Fruit fly (Drosophila melanogaster): ENCODE measurements around the gene CG34177.

Gene CG34177

DNA sequence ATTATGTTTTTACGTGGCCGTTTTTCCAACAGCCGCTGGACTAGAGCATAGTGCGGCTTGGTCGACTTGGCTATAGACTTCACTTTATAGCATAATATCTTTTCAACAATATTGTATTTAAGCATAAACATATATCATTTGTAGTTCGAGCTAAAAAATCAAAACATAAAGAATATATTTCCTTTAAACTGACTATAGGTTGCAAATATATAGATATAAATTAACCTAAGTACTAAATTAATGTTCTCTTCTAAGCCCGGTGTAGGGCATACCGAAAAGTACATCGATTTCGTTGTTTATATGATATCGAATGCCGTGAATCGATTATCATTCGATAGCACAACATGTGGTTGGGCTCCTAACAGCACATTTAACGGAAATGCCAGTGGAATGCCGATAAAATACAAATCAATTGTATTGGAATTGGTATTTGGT lies 14.9 kb downstream of the CG34177 start, which contains the start of gene MFS18 (continued):
- TF ChIP-seq CG3407 (GFP tag; optimal IDR thresholded peaks at IDR 0.05) (peak; percentile 90), Opbp (GFP tag; IDR thresholded peaks at IDR 0.05; ENCODE audit: partially characterized antibody) (peak; percentile 83; the same call in 2 of the 3 replicates), Aef1 (GFP tag; IDR thresholded peaks at IDR 0.05) (peak; percentile 98), trem (tag; optimal IDR thresholded peaks at IDR 0.05) (peak; percentile 97), Dbx (GFP tag; IDR thresholded peaks at IDR 0.05) (peak; percentile 98), HLH3B (GFP tag; IDR thresholded peaks at IDR 0.05) (peak; percentile 99), CkIIα-i1 (GFP tag; IDR thresholded peaks at IDR 0.05) (peak; percentile 91), cas (GFP tag; IDR thresholded peaks at IDR 0.05) (peak; percentile 98), CG7556 (GFP tag; optimal IDR thresholded peaks at IDR 0.05) (peak; percentile 97), CG15696 (tag; optimal IDR thresholded peaks at IDR 0.05) (peak; percentile 96), YL-1 (GFP tag; optimal IDR thresholded peaks at IDR 0.05) (peak; percentile 96), ara (GFP tag; IDR thresholded peaks at IDR 0.05) (peak; percentile 99), CG1832 (GFP tag; optimal IDR thresholded peaks at IDR 0.05) (no peak), CG1233 (GFP tag; optimal IDR thresholded peaks at IDR 0.05) (peak; percentile 99), Fer1 (GFP tag; optimal IDR thresholded peaks at IDR 0.05) (peak; percentile 98), Rx (GFP tag; IDR thresholded peaks at IDR 0.05) (peak; percentile 98), pita (GFP tag; optimal IDR thresholded peaks at IDR 0.05) (no peak), sd (tag; optimal IDR thresholded peaks at IDR 0.05) (peak; percentile 98), fd102C (GFP tag; optimal IDR thresholded peaks at IDR 0.05) (peak; percentile 87), MBD-R2 (GFP tag; IDR thresholded peaks at IDR 0.05) (peak; percentile 98), CG13424 (tag; optimal IDR thresholded peaks at IDR 0.05) (peak; percentile 92), usp (GFP tag; optimal IDR thresholded peaks at IDR 0.05) (no peak), vnd (GFP tag; IDR thresholded peaks at IDR 0.05; ENCODE audit: partially characterized antibody) (peak; percentile 47; the same call in 2 of the 3 replicates), Dref (GFP tag; IDR thresholded peaks at IDR 0.05) (peak; percentile 85), ewg (GFP tag; optimal IDR thresholded peaks at IDR 0.05) (peak; percentile 88), gro (GFP tag; optimal IDR thresholded peaks at IDR 0.05) (peak; percentile 87), ind (GFP tag; optimal IDR thresholded peaks at IDR 0.05) (peak; percentile 99), dmrt99B (tag; optimal IDR thresholded peaks at IDR 0.05) (peak; percentile 99), CG1602 (GFP tag; optimal IDR thresholded peaks at IDR 0.05) (peak; percentile 97), Abd-B (GFP tag; optimal IDR thresholded peaks at IDR 0.05) (peak; percentile 99), CG4854 (GFP tag; optimal IDR thresholded peaks at IDR 0.05) (peak; percentile 89), CG17829 (tag; optimal IDR thresholded peaks at IDR 0.05) (peak; percentile 99), Optix (GFP tag; IDR thresholded peaks at IDR 0.05) (peak; percentile 97), CG7271 (tag; optimal IDR thresholded peaks at IDR 0.05) (peak; percentile 99), Hr39 (optimal IDR thresholded peaks at IDR 0.05) (no peak), lola (GFP tag; optimal IDR thresholded peaks at IDR 0.05) (peak in 1 of 3 experiments; percentile 99), CG1603 (tag; optimal IDR thresholded peaks at IDR 0.05) (peak; percentile 91), CG14050 (GFP tag; IDR thresholded peaks at IDR 0.05) (peak; percentile 98), CG17802 (tag; optimal IDR thresholded peaks at IDR 0.05) (peak; percentile 92), Xbp1 (GFP tag; optimal IDR thresholded peaks at IDR 0.05) (peak; percentile 98), HLH54F (GFP tag; optimal IDR thresholded peaks at IDR 0.05) (peak; percentile 88), HmgD (GFP tag; optimal IDR thresholded peaks at IDR 0.05) (peak; percentile 6), al (GFP tag; IDR thresholded peaks at IDR 0.05) (peak; percentile 99), abd-A (tag; optimal IDR thresholded peaks at IDR 0.05) (no peak), H2.0 (GFP tag; IDR thresholded peaks at IDR 0.05) (peak; percentile 98), Bgb (GFP tag; IDR thresholded peaks at IDR 0.05; ENCODE audit: partially characterized antibody) (peak; percentile 86), CG1024 (GFP tag; IDR thresholded peaks at IDR 0.05) (peak; percentile 96), unc-4 (GFP tag; IDR thresholded peaks at IDR 0.05; ENCODE audit: partially characterized antibody) (peak; percentile 52), CG15269 (tag; optimal IDR thresholded peaks at IDR 0.05) (peak; percentile 95), Hey (tag; optimal IDR thresholded peaks at IDR 0.05) (no peak), mam (GFP tag; optimal IDR thresholded peaks at IDR 0.05) (peak; percentile 97)

All from whole organism, embryonic.